Worm (Caenorhabditis elegans): ENCODE data around the gene F34H10.1.

- TF ChIP-seq tra-4 (tag; optimal IDR thresholded peaks at IDR 0.05), result no peak
- TF ChIP-seq ama-1 (optimal IDR thresholded peaks at IDR 0.05), result no peak
- TF ChIP-seq F13C5.2 (tag; optimal IDR thresholded peaks at IDR 0.05), result no peak
- no peak for TF ChIP-seq sea-1 (GFP tag; conservative IDR thresholded peaks at IDR 0.05)
- TF ChIP-seq aly-1 (tag; optimal IDR thresholded peaks at IDR 0.05), result no peak
- TF ChIP-seq ets-7 (tag; optimal IDR thresholded peaks at IDR 0.05), result no peak
- no peak for TF ChIP-seq tbx-11 (GFP tag; IDR thresholded peaks at IDR 0.05)
- no peak for TF ChIP-seq ceh-36 (tag; optimal IDR thresholded peaks at IDR 0.05)
- no peak for TF ChIP-seq hnd-1 (tag; optimal IDR thresholded peaks at IDR 0.05)
- no peak for TF ChIP-seq tbx-37 (GFP tag; conservative IDR thresholded peaks at IDR 0.05)
- no peak for TF ChIP-seq ceh-13 (GFP tag; optimal IDR thresholded peaks at IDR 0.05)
Measured at ce11 chrX:9635376-9635775, 9.5 kb downstream of the F34H10.1 start, which contains the start of gene F34H10.5.

All from whole organism, early embryonic.